Fruit fly (Drosophila melanogaster) whole organism, prepupa: ENCODE measurements around the gene CG17377.
A peak's percentile ranks its signal among the peaks of the same experiment; 100 is the strongest.

Experiments
- CG10669 ChIP-seq: fragments of 200-800 bp; sonication (Bioruptor generic); optimal IDR thresholded peaks from 3 replicates; lab custom pipeline; 2018; ENCODE audit warnings: missing biosample characterization, mild to moderate bottlenecking, missing genetic modification characterization, moderate library complexity
- CG11762 ChIP-seq: fragments of 200-800 bp; sonication (Bioruptor generic); optimal IDR thresholded peaks from 3 replicates; lab custom pipeline; 2016; ENCODE audit warnings: missing biosample characterization, missing genetic modification characterization; ENCODE audit not compliant: insufficient read depth
- CG11902 ChIP-seq: fragments of 200-800 bp; sonication (Bioruptor generic); optimal IDR thresholded peaks from 3 replicates; lab custom pipeline; 2016; ENCODE audit warnings: missing biosample characterization, missing genetic modification characterization
- CG1621 ChIP-seq: fragments of 200-800 bp; sonication (Bioruptor generic); optimal IDR thresholded peaks from 3 replicates; lab custom pipeline; 2018; ENCODE audit warnings: missing biosample characterization, mild to moderate bottlenecking, missing genetic modification characterization
- CG32006 ChIP-seq: fragments of 200-800 bp; sonication (Bioruptor generic); optimal IDR thresholded peaks from 3 replicates; lab custom pipeline; 2017; ENCODE audit warnings: missing biosample characterization, mild to moderate bottlenecking, missing genetic modification characterization
- CG34406 ChIP-seq: fragments of 200-800 bp; sonication (Bioruptor generic); optimal IDR thresholded peaks from 3 replicates; lab custom pipeline; 2016; ENCODE audit warnings: missing biosample characterization, missing genetic modification characterization
- CG3919 ChIP-seq: fragments of 200-800 bp; sonication (Bioruptor generic); optimal IDR thresholded peaks from 3 replicates; lab custom pipeline; 2016; ENCODE audit warnings: missing biosample characterization, missing genetic modification characterization
- CG4318 ChIP-seq: fragments of 200-800 bp; sonication (Bioruptor generic); optimal IDR thresholded peaks from 3 replicates; lab custom pipeline; 2017; ENCODE audit warnings: missing biosample characterization, mild to moderate bottlenecking, missing genetic modification characterization
- CG6276 ChIP-seq: fragments of 200-800 bp; sonication (Bioruptor generic); optimal IDR thresholded peaks from 2 replicates; lab custom pipeline; 2017; ENCODE audit warnings: missing biosample characterization, mild to moderate bottlenecking, missing genetic modification characterization
- CG6808 ChIP-seq: fragments of 200-800 bp; sonication (Bioruptor generic); optimal IDR thresholded peaks from 3 replicates; lab custom pipeline; 2017; ENCODE audit warnings: missing biosample characterization, missing genetic modification characterization, mild to moderate bottlenecking, moderate library complexity, missing genetic modification reagents
- CG6854 ChIP-seq: fragments of 200-800 bp; sonication (Bioruptor generic); optimal IDR thresholded peaks from 2 replicates; lab custom pipeline; 2017; ENCODE audit warnings: missing biosample characterization, mild to moderate bottlenecking, missing genetic modification characterization
- CG8119 ChIP-seq: fragments of 200-800 bp; sonication (Bioruptor generic); IDR thresholded peaks from 3 replicates; pipeline ENCODE4 v1.3.6; 2022; ENCODE audit warnings: missing biosample characterization, missing genetic modification characterization
- CG8632 ChIP-seq: fragments of 200-800 bp; sonication (Bioruptor generic); optimal IDR thresholded peaks from 3 replicates; lab custom pipeline; 2016; ENCODE audit warnings: missing biosample characterization, missing genetic modification characterization
- CG9139 ChIP-seq: fragments of 200-800 bp; sonication (Bioruptor generic); optimal IDR thresholded peaks from 3 replicates; lab custom pipeline; 2017; ENCODE audit warnings: missing biosample characterization, mild to moderate bottlenecking, missing genetic modification characterization
- Ets21C ChIP-seq: fragments of 200-800 bp; sonication (Bioruptor generic); optimal IDR thresholded peaks from 3 replicates; lab custom pipeline; 2016; ENCODE audit warnings: missing biosample characterization, missing genetic modification characterization
- Ets96B ChIP-seq: fragments of 200-800 bp; optimal IDR thresholded peaks from 2 replicates; lab custom pipeline; 2019; ENCODE audit warnings: missing biosample characterization, mild to moderate bottlenecking, missing genetic modification characterization, moderate library complexity
- Hr38 ChIP-seq: sonication (Bioruptor generic); optimal IDR thresholded peaks from 2 replicates; lab custom pipeline; 2016; ENCODE audit warnings: missing biosample characterization, missing genetic modification characterization
- Hr4 ChIP-seq: fragments of 200-800 bp; sonication (Bioruptor generic); optimal IDR thresholded peaks from 3 replicates; lab custom pipeline; 2016; ENCODE audit warnings: missing biosample characterization, missing genetic modification characterization
- Met ChIP-seq: fragments of 200-800 bp; sonication (Bioruptor generic); optimal IDR thresholded peaks from 3 replicates; lab custom pipeline; 2016; ENCODE audit warnings: missing biosample characterization, missing genetic modification characterization
- OdsH ChIP-seq: fragments of 200-800 bp; sonication (Bioruptor generic); optimal IDR thresholded peaks from 3 replicates; lab custom pipeline; 2016; ENCODE audit warnings: missing biosample characterization, missing genetic modification characterization
- Smox ChIP-seq: fragments of 200-800 bp; sonication (Bioruptor generic); optimal IDR thresholded peaks from 3 replicates; lab custom pipeline; 2016; ENCODE audit warnings: missing biosample characterization, missing genetic modification characterization
- Sox102F ChIP-seq: fragments of 200-800 bp; sonication (Bioruptor generic); optimal IDR thresholded peaks from 2 replicates; lab custom pipeline; 2016; ENCODE audit warnings: missing biosample characterization, mild to moderate bottlenecking, missing genetic modification characterization
- Sox14 ChIP-seq: fragments of 200-800 bp; sonication (Bioruptor generic); optimal IDR thresholded peaks from 3 replicates; lab custom pipeline; 2016; ENCODE audit warnings: missing biosample characterization, missing genetic modification characterization
- Sox15 ChIP-seq: fragments of 200-800 bp; sonication (Bioruptor generic); optimal IDR thresholded peaks from 3 replicates; lab custom pipeline; 2016; ENCODE audit warnings: missing biosample characterization, missing genetic modification characterization
- achi ChIP-seq: fragments of 200-800 bp; sonication (Bioruptor generic); optimal IDR thresholded peaks from 3 replicates; lab custom pipeline; 2016; ENCODE audit warnings: missing biosample characterization, missing genetic modification characterization
- cyc ChIP-seq: fragments of 200-800 bp; sonication (Bioruptor generic); optimal IDR thresholded peaks from 3 replicates; lab custom pipeline; 2016; ENCODE audit warnings: missing biosample characterization, missing genetic modification characterization
- dac ChIP-seq: fragments of 200-800 bp; sonication (Bioruptor generic); optimal IDR thresholded peaks from 2 replicates; lab custom pipeline; 2017; ENCODE audit warnings: missing biosample characterization, mild to moderate bottlenecking, missing genetic modification characterization
- fd59A ChIP-seq: fragments of 200-800 bp; sonication (Bioruptor generic); optimal IDR thresholded peaks from 2 replicates; lab custom pipeline; 2017; ENCODE audit warnings: missing biosample characterization, mild to moderate bottlenecking, missing genetic modification characterization, missing genetic modification reagents
- fkh ChIP-seq: fragments of 200-800 bp; sonication (Bioruptor generic); optimal IDR thresholded peaks from 3 replicates; lab custom pipeline; 2017; ENCODE audit warnings: missing biosample characterization, mild to moderate bottlenecking, missing genetic modification characterization, moderate library complexity
- pdm3 ChIP-seq: fragments of 200-800 bp; sonication (Bioruptor generic); optimal IDR thresholded peaks from 3 replicates; lab custom pipeline; 2016; ENCODE audit warnings: missing biosample characterization, missing genetic modification characterization
- salr ChIP-seq, 2 experiments: fragments of 200-800 bp; sonication (Bioruptor generic); optimal IDR thresholded peaks; 3 replicates each; lab custom pipeline; 2016 to 2018; ENCODE audit warnings: missing biosample characterization in 2 of 2, missing genetic modification characterization in 2 of 2, mild to moderate bottlenecking in 1 of 2
- spab ChIP-seq: fragments of 200-800 bp; sonication (Bioruptor generic); optimal IDR thresholded peaks from 2 replicates; lab custom pipeline; 2017; ENCODE audit warnings: missing biosample characterization, mild to moderate bottlenecking, missing genetic modification characterization, missing genetic modification reagents
- ss ChIP-seq, 2 experiments: fragments of 200-800 bp; sonication (Bioruptor generic); optimal IDR thresholded peaks; 2 replicates in 1 of 2; 3 replicates in 1 of 2; lab custom pipeline; 2017 to 2018; ENCODE audit warnings: mild to moderate bottlenecking in 2 of 2, missing biosample characterization in 2 of 2, missing genetic modification characterization in 2 of 2, moderate library complexity in 1 of 2
- svp ChIP-seq: fragments of 200-800 bp; sonication (Bioruptor generic); peaks from one replicate; lab custom pipeline; 2016; ENCODE audit warnings: missing biosample characterization, missing genetic modification characterization
- topi ChIP-seq: fragments of 200-800 bp; sonication (Bioruptor generic); optimal IDR thresholded peaks from 3 replicates; lab custom pipeline; 2016; ENCODE audit warnings: missing biosample characterization, missing genetic modification characterization

CG17377 gene

DNA sequence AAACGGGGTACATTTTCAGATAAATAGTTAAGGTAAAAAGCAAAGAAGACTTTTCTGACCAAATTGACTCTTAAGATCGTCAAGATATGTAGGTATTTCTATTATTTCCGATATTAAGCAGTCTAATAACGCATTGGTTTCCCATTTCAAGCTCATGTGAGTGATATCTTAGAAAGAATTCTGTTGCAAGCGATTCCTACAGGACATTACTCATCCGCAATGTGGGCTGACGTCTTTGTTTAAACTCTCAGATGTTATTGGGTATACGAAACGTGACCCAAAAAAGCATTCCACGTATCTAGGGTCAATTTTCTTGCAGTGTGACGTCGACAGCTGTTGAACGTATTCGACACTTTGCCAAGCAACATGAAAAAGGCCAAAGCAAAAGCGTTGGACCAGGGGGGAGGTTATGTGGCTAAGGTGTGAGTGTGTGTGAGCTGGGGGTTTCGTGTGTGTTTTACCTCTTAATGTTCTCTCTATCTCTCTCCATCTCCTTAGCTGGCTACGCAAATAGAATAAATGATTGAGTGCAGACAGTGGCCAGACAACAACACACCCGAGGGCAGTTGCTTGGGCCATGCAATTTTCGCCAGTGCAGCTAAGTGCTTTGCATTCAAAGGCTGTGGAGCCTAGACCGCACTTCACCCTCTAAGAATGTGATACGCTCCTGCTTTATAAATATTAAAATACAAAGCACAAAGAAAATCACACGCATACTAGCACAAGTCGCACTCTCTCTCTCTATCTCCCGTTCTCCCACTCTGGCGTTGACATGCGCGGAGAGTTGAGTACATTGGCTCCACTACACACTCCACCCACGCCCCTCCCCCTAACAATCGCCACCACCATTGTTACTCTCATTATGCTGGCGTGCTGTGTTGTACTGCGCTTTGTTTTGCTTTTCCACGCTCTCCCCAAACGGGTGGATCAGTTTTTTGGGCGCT is 15.3 kb downstream of the CG17377 start (continued):
- peak; percentile 91 for TF ChIP-seq Ets96B
- peak; percentile 95 for TF ChIP-seq topi (GFP tag; lab: Kevin White, UChicago)
- peak; percentile 92 for TF ChIP-seq Sox102F (GFP tag; lab: Kevin White, UChicago)
- TF ChIP-seq CG11902 (GFP tag; lab: Kevin White, UChicago), result peak; percentile 96
- TF ChIP-seq CG11762 (GFP tag; lab: Kevin White, UChicago), result peak; percentile 93
- peak; percentile 94 for TF ChIP-seq CG34406 (GFP tag; lab: Kevin White, UChicago)
- peak; percentile 94 for TF ChIP-seq cyc (GFP tag; lab: Kevin White, UChicago)
- peak; percentile 89 for TF ChIP-seq dac
- TF ChIP-seq Met (GFP tag; lab: Kevin White, UChicago), result peak; percentile 94
- peak; percentile 85 for TF ChIP-seq CG9139 (GFP tag; lab: Kevin White, UChicago)
- TF ChIP-seq CG4318 (GFP tag; lab: Kevin White, UChicago), result peak; percentile 95
- TF ChIP-seq achi, result peak; percentile 93
- TF ChIP-seq CG32006, result peak; percentile 98
- TF ChIP-seq Smox (GFP tag; lab: Kevin White, UChicago), result peak; percentile 91
- TF ChIP-seq Sox14 (GFP tag; lab: Kevin White, UChicago), result peak; percentile 95
- TF ChIP-seq fd59A (GFP tag; lab: Kevin White, UChicago), result peak; percentile 93
- peak; percentile 62 to 99 for TF ChIP-seq salr (GFP tag; optimal IDR thresholded peaks at IDR 0.05; lab: Kevin White, UChicago)
- TF ChIP-seq CG10669 (GFP tag; lab: Kevin White, UChicago), result peak; percentile 92
- TF ChIP-seq CG6854 (GFP tag; lab: Kevin White, UChicago), result peak; percentile 84
- TF ChIP-seq Hr4 (GFP tag; lab: Kevin White, UChicago), result peak; percentile 97
- TF ChIP-seq pdm3 (GFP tag; lab: Kevin White, UChicago), result peak; percentile 96

DNA sequence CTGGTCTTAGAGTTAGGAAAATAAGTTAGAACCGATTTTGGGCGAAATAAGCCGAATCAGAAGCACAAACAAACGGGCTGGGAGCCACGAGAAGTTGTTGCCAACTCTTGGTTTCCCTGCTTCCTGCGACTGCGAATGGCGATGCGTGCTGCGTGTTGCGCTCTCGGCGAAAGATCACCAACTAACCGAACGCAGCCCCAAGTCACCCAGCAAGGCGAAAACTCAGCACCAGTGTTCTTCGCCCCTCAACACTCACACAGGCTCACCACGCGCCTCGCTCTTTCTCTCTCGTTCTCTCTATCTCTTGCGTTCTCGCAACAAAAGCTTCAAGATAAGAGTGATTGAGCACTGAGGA is 16.0 kb downstream of the CG17377 start, which contains the start of gene nrv1:
TSS of gene nrv1 (minus strand) at position 188 of the 355 bp plus-strand sequence.
- no peak for TF ChIP-seq CG3919 (GFP tag; lab: Kevin White, UChicago)
- TF ChIP-seq topi (GFP tag; lab: Kevin White, UChicago), result no peak
- TF ChIP-seq CG8632 (GFP tag; lab: Kevin White, UChicago), result no peak
- no peak for TF ChIP-seq Hr4 (GFP tag; lab: Kevin White, UChicago)
- TF ChIP-seq CG6276 (GFP tag; lab: Kevin White, UChicago), result no peak
- no peak for TF ChIP-seq CG6854 (GFP tag; lab: Kevin White, UChicago)
- TF ChIP-seq Sox102F (GFP tag; lab: Kevin White, UChicago), result no peak
- no peak for TF ChIP-seq fkh
- TF ChIP-seq salr (GFP tag; optimal IDR thresholded peaks at IDR 0.05; lab: Kevin White, UChicago), result no peak
- no peak for TF ChIP-seq CG32006
- no peak for TF ChIP-seq Ets21C
- TF ChIP-seq Sox15, result no peak
- no peak for TF ChIP-seq Hr38 (GFP tag; lab: Kevin White, UChicago)

DNA sequence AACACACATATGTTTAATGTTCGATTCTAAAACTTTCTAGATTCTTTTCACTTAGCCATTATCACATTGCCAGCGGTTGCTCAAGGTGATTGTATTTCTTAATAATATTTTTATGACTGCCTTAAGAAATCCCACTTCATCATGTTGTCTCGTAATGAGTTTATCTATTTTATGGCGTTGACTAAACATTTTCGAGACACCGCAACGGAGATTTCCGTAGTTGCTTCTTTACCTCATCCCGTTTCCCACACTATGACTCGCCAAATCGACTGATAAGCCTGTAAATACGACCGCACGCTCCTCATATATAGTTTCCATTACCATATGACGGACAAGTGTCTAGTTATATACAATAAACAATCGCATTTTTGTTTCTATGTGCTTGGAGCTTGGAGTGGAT is 17.1 kb downstream of the CG17377 start:
- TF ChIP-seq Hr38 (GFP tag; lab: Kevin White, UChicago) (no peak), CG1621 (tag; lab: Kevin White, UChicago) (no peak), ss (GFP tag; optimal IDR thresholded peaks at IDR 0.05; lab: Kevin White, UChicago) (no peak), Ets96B (no peak), Hr4 (GFP tag; lab: Kevin White, UChicago) (no peak), svp (GFP tag; lab: Kevin White, UChicago) (no peak), OdsH (GFP tag; lab: Kevin White, UChicago) (no peak), CG8119 (GFP tag; lab: Robert Waterston, UW) (no peak), Sox15 (no peak), CG6808 (GFP tag; lab: Kevin White, UChicago) (no peak), spab (GFP tag; lab: Kevin White, UChicago) (no peak)
